Worm (Caenorhabditis elegans): ENCODE measurements around the gene F11E6.8.

Gene F11E6.8

DNA sequence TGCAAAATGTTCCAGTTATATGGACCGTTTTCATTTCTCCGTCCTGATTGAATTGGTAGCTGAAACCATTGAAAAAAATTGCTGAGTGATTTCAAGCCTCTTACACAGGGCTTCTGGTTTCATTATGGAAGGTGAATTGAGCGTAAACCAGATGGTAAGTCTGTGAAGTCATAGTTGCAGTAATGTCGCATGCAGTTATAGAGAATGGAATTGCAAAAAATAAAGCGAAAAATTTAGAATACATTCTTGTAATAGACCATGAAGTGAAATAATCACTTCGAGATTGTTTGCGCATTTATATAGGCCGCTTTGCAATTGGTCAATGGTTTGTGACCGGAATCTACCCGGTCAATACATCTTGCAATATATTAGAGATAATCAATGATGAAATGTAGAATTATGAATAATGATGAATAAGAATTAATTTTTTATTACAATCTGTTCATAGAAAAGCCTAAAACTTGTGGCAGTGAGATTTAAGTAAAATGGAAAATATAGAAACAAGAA is 19.8 kb upstream of the F11E6.8 start, which contains the start of gene F11E6.4 (continued):
- TF ChIP-seq lsy-2 (tag; optimal IDR thresholded peaks at IDR 0.05) (peak in 1 of 2 experiments; percentile 21), mdl-1 (tag; optimal IDR thresholded peaks at IDR 0.05) (no peak), dve-1 (tag; optimal IDR thresholded peaks at IDR 0.05; ENCODE audit: insufficient read depth) (peak; percentile 32), Y48G9A.11 (GFP tag; IDR thresholded peaks at IDR 0.05) (no peak), lin-1 (GFP tag; IDR thresholded peaks at IDR 0.05) (no peak)

- TF ChIP-seq aha-1 (tag) (peak; percentile 71), nhr-102 (tag; optimal IDR thresholded peaks at IDR 0.05) (no peak)
These were observed 17.5 kb upstream of the F11E6.8 start for ce11 chrIV:17467825-17468224.

- TF ChIP-seq lin-1 (GFP tag; IDR thresholded peaks at IDR 0.05) (no peak), sdz-12 (GFP tag; optimal IDR thresholded peaks at IDR 0.05) (no peak), unc-39 (tag; optimal IDR thresholded peaks at IDR 0.05) (no peak), zip-2 (tag; optimal IDR thresholded peaks at IDR 0.05) (no peak), F10B5.3 (tag; optimal IDR thresholded peaks at IDR 0.05) (no peak), set-16 (GFP tag; IDR thresholded peaks at IDR 0.05) (no peak), egl-27 (tag; optimal IDR thresholded peaks at IDR 0.05) (no peak), aha-1 (tag) (peak; percentile 91), hlh-11 (tag; optimal IDR thresholded peaks at IDR 0.05) (peak; percentile 66), daf-8 (GFP tag; IDR thresholded peaks at IDR 0.05) (no peak), F44E2.7 (GFP tag; IDR thresholded peaks at IDR 0.05) (no peak), ceh-20 (GFP tag; IDR thresholded peaks at IDR 0.05) (no peak), zfp-2 (tag; optimal IDR thresholded peaks at IDR 0.05) (no peak), ztf-7 (tag; optimal IDR thresholded peaks at IDR 0.05) (no peak), zfp-3 (GFP tag; conservative IDR thresholded peaks at IDR 0.05) (no peak), R02D3.7 (tag; optimal IDR thresholded peaks at IDR 0.05) (no peak), attf-4 (tag; optimal IDR thresholded peaks at IDR 0.05) (no peak), Y48G9A.11 (GFP tag; IDR thresholded peaks at IDR 0.05) (no peak), mxl-2 (GFP tag; conservative IDR thresholded peaks at IDR 0.05) (no peak), zip-11 (GFP tag; IDR thresholded peaks at IDR 0.05) (no peak), saeg-2 (GFP tag; IDR thresholded peaks at IDR 0.05) (no peak), dmd-6 (GFP tag; IDR thresholded peaks at IDR 0.05) (peak; percentile 72), snpc-4 (tag; optimal IDR thresholded peaks at IDR 0.05) (no peak), spr-1 (tag; optimal IDR thresholded peaks at IDR 0.05) (no peak), nhr-77 (tag; optimal IDR thresholded peaks at IDR 0.05) (peak; percentile 7), T20F7.1 (GFP tag; optimal IDR thresholded peaks at IDR 0.05) (no peak), madf-9 (GFP tag; conservative IDR thresholded peaks at IDR 0.05) (no peak), vab-7 (GFP tag; IDR thresholded peaks at IDR 0.05) (no peak), rbr-2 (tag; optimal IDR thresholded peaks at IDR 0.05) (no peak), nhr-28 (tag; optimal IDR thresholded peaks at IDR 0.05) (peak; percentile 62), daf-16 (GFP tag; optimal IDR thresholded peaks at IDR 0.05) (no peak), daf-16 (tag; optimal IDR thresholded peaks at IDR 0.05) (peak; percentile 53), daf-12 (tag; optimal IDR thresholded peaks at IDR 0.05) (no peak), ceh-28 (tag; optimal IDR thresholded peaks at IDR 0.05) (no peak), nhr-6 (tag; optimal IDR thresholded peaks at IDR 0.05) (no peak), pqm-1 (tag; optimal IDR thresholded peaks at IDR 0.05) (peak; percentile 24), Y75B8A.6 (GFP tag; IDR thresholded peaks at IDR 0.05) (no peak), ceh-82 (tag; optimal IDR thresholded peaks at IDR 0.05) (no peak), nhr-10 (tag; optimal IDR thresholded peaks at IDR 0.05) (no peak), mxl-3 (GFP tag; optimal IDR thresholded peaks at IDR 0.05) (no peak), skn-1 (tag; optimal IDR thresholded peaks at IDR 0.05) (no peak), dve-1 (tag; optimal IDR thresholded peaks at IDR 0.05; ENCODE audit: insufficient read depth) (peak; percentile 65), ctbp-1 (GFP tag; IDR thresholded peaks at IDR 0.05) (no peak), php-3 (GFP tag; IDR thresholded peaks at IDR 0.05) (peak; percentile 65; the same call in 1 of the 2 replicates)
These were observed 17.0 kb upstream of the F11E6.8 start, which contains the start of gene elo-2 for ce11 chrIV:17467325-17467724. elo-2 (minus strand) TSS chrIV:17467408.

Data from whole organism, L4 larva.